Worm (Caenorhabditis elegans) whole organism, L1 larva: ENCODE data around the gene pes-23.
A peak's percentile ranks its signal among the peaks of the same experiment; 100 is the strongest.

Source experiments
- C34B4.2 ChIP-seq: sonication (generic microtip); optimal IDR thresholded peaks from 2 replicates; lab custom pipeline; 2017; ENCODE audit warnings: mild to moderate bottlenecking, missing genetic modification characterization, missing compliant biosample characterization
- F16B12.6 ChIP-seq: fragments of 150-350 bp; optimal IDR thresholded peaks from 2 replicates; lab custom pipeline; 2014; ENCODE audit warnings: missing biosample characterization, missing genetic modification characterization
- Y116A8C.19 ChIP-seq: sonication (generic microtip); optimal IDR thresholded peaks from 2 replicates; lab custom pipeline; 2016; ENCODE audit warnings: missing compliant biosample characterization, missing genetic modification characterization, borderline replicate concordance
- alr-1 ChIP-seq: fragments of 200-800 bp; sonication (Bioruptor generic); optimal IDR thresholded peaks from 2 replicates; lab custom pipeline; 2018; ENCODE audit warnings: borderline replicate concordance, mild to moderate bottlenecking, missing genetic modification characterization, missing compliant biosample characterization
- ama-1 ChIP-seq: fragments of 150-350 bp; optimal IDR thresholded peaks from 2 replicates; lab custom pipeline; 2014
- blmp-1 ChIP-seq: fragments of 150-350 bp; optimal IDR thresholded peaks from 2 replicates; lab custom pipeline; 2014; ENCODE audit warnings: missing biosample characterization, missing genetic modification characterization
- ceh-63 ChIP-seq: fragments of 200-800 bp; sonication (Bioruptor generic); optimal IDR thresholded peaks from 2 replicates; lab custom pipeline; 2018; ENCODE audit warnings: mild to moderate bottlenecking, missing genetic modification characterization, missing compliant biosample characterization
- ceh-82 ChIP-seq, 3 experiments: fragments of 150-350 bp in 1 of 3; sonication (generic microtip) in 2 of 3; optimal IDR thresholded peaks; 2 replicates each; lab custom pipeline; 2014 to 2017; ENCODE audit warnings: missing biosample characterization in 3 of 3, missing genetic modification characterization in 3 of 3
- ceh-88 ChIP-seq: fragments of 200-800 bp; sonication (Bioruptor generic); IDR thresholded peaks from 2 replicates; pipeline ENCODE4 v1.3.6; 2022; ENCODE audit warnings: missing genetic modification characterization, missing compliant biosample characterization
- ceh-90 ChIP-seq: sonication (generic microtip); optimal IDR thresholded peaks from 2 replicates; lab custom pipeline; 2016; ENCODE audit warnings: missing genetic modification characterization, missing compliant biosample characterization
- ces-1 ChIP-seq: fragments of 150-350 bp; optimal IDR thresholded peaks from 2 replicates; lab custom pipeline; 2014; ENCODE audit warnings: missing biosample characterization, missing genetic modification reagents, missing genetic modification characterization
- dpl-1 ChIP-seq, 3 experiments: fragments of 150-350 bp in 2 of 3; sonication (generic microtip) in 1 of 3; optimal IDR thresholded peaks; 2 replicates each; lab custom pipeline; 2014 to 2017; ENCODE audit warnings: missing biosample characterization in 3 of 3, missing genetic modification characterization in 3 of 3, missing genetic modification reagents in 3 of 3
- efl-1 ChIP-seq, 4 experiments: fragments of 150-350 bp; optimal IDR thresholded peaks in 3 of 4; peaks in 1 of 4; 1 replicate in 1 of 4; 2 replicates in 3 of 4; lab custom pipeline; 2014; ENCODE audit warnings: missing biosample characterization in 2 of 4, missing genetic modification characterization in 2 of 4, missing genetic modification reagents in 2 of 4
- efl-3 ChIP-seq: fragments of 200-800 bp; sonication (Bioruptor generic); optimal IDR thresholded peaks from 2 replicates; lab custom pipeline; 2018; ENCODE audit warnings: mild to moderate bottlenecking, missing genetic modification characterization, missing compliant biosample characterization
- egl-13 ChIP-seq: sonication (generic microtip); optimal IDR thresholded peaks from 2 replicates; lab custom pipeline; 2016; ENCODE audit warnings: missing genotype, missing genetic modification reagents, missing genetic modification characterization, missing compliant biosample characterization
- egl-27 ChIP-seq, 2 experiments: fragments of 150-350 bp in 1 of 2; sonication (generic microtip); optimal IDR thresholded peaks; 3 replicates each; lab custom pipeline; 2017 to 2018; ENCODE audit warnings: missing biosample characterization in 2 of 2, missing genetic modification characterization in 2 of 2, missing genetic modification reagents in 2 of 2
- elt-2 ChIP-seq: sonication (generic microtip); optimal IDR thresholded peaks from 2 replicates; lab custom pipeline; 2016; ENCODE audit warnings: missing genetic modification characterization, mild to moderate bottlenecking, inconsistent platforms, missing compliant biosample characterization, missing genetic modification reagents
- fkh-10 ChIP-seq: sonication (generic microtip); optimal IDR thresholded peaks from 2 replicates; lab custom pipeline; 2017; ENCODE audit warnings: missing biosample characterization, missing genetic modification reagents, missing genetic modification characterization
- fkh-8 ChIP-seq: sonication (generic microtip); optimal IDR thresholded peaks from 2 replicates; lab custom pipeline; 2016; ENCODE audit warnings: mild to moderate bottlenecking, missing genetic modification characterization, missing compliant biosample characterization
- fos-1 ChIP-seq: fragments of 150-350 bp; optimal IDR thresholded peaks from 2 replicates; lab custom pipeline; 2014; ENCODE audit warnings: missing biosample characterization, missing genetic modification characterization
- grh-1 ChIP-seq: fragments of 200-800 bp; sonication (Bioruptor generic); IDR thresholded peaks from 2 replicates; pipeline ENCODE4 v1.3.6; 2022; ENCODE audit warnings: missing genetic modification reagents, missing genetic modification characterization, missing compliant biosample characterization
- hlh-17 ChIP-seq: fragments of 200-800 bp; sonication (Bioruptor generic); optimal IDR thresholded peaks from 2 replicates; lab custom pipeline; 2018; ENCODE audit warnings: missing genetic modification characterization, mild to moderate bottlenecking, missing compliant biosample characterization, moderate library complexity, borderline replicate concordance
- hlh-4 ChIP-seq: sonication (generic microtip); optimal IDR thresholded peaks from 2 replicates; lab custom pipeline; 2016; ENCODE audit warnings: mild to moderate bottlenecking, missing genetic modification characterization, missing compliant biosample characterization
- hpl-2 ChIP-seq: fragments of 150-350 bp; optimal IDR thresholded peaks from 2 replicates; lab custom pipeline; 2014; ENCODE audit warnings: missing biosample characterization, missing genetic modification reagents, missing genetic modification characterization
- isw-1 ChIP-seq: fragments of 200-800 bp; sonication (Bioruptor generic); IDR thresholded peaks from 2 replicates; pipeline ENCODE4 v1.3.6; 2022; ENCODE audit warnings: missing genetic modification characterization, missing compliant biosample characterization
- lin-14 ChIP-seq: fragments of 200-800 bp; sonication (Bioruptor generic); optimal IDR thresholded peaks from 2 replicates; lab custom pipeline; 2018; ENCODE audit warnings: mild to moderate bottlenecking, missing genetic modification characterization, moderate library complexity, missing compliant biosample characterization
- lin-15B ChIP-seq: fragments of 150-350 bp; sonication (generic microtip); optimal IDR thresholded peaks from 3 replicates; lab custom pipeline; 2014; ENCODE audit warnings: missing biosample characterization, missing genetic modification characterization
- lin-35 ChIP-seq, 2 experiments: fragments of 150-350 bp; optimal IDR thresholded peaks; 2 replicates each; lab custom pipeline; 2014; ENCODE audit warnings: missing biosample characterization in 2 of 2, missing genetic modification characterization in 2 of 2, missing genetic modification reagents in 2 of 2
- lir-3 ChIP-seq: sonication (generic microtip); optimal IDR thresholded peaks from 2 replicates; lab custom pipeline; 2016; ENCODE audit warnings: mild to moderate bottlenecking, missing genetic modification characterization, moderate library complexity, missing compliant biosample characterization; ENCODE audit not compliant: poor library complexity
- mab-9 ChIP-seq: fragments of 200-800 bp; sonication (Bioruptor generic); IDR thresholded peaks from 2 replicates; pipeline ENCODE4 v1.3.6; 2022; ENCODE audit warnings: missing genetic modification reagents, missing genetic modification characterization, missing compliant biosample characterization
- mdl-1 ChIP-seq, 2 experiments: fragments of 150-350 bp; optimal IDR thresholded peaks; 2 replicates each; lab custom pipeline; 2014 to 2017; ENCODE audit warnings: missing biosample characterization in 2 of 2, missing genetic modification characterization in 2 of 2, inconsistent platforms in 1 of 2
- nhr-11 ChIP-seq: fragments of 150-350 bp; optimal IDR thresholded peaks from 2 replicates; lab custom pipeline; 2014; ENCODE audit warnings: missing biosample characterization, missing genetic modification characterization
- nhr-12 ChIP-seq: sonication (generic microtip); optimal IDR thresholded peaks from 2 replicates; lab custom pipeline; 2017; ENCODE audit warnings: missing biosample characterization, missing genetic modification characterization
- nhr-20 ChIP-seq: sonication (generic microtip); optimal IDR thresholded peaks from 2 replicates; lab custom pipeline; 2016; ENCODE audit warnings: mild to moderate bottlenecking, missing genetic modification characterization, missing compliant biosample characterization
- nhr-28 ChIP-seq: fragments of 150-350 bp; optimal IDR thresholded peaks from 2 replicates; lab custom pipeline; 2014; ENCODE audit warnings: missing biosample characterization, missing genetic modification characterization
- nhr-47 ChIP-seq: sonication (generic microtip); optimal IDR thresholded peaks from 2 replicates; lab custom pipeline; 2016; ENCODE audit warnings: mild to moderate bottlenecking, missing genetic modification characterization, moderate library complexity, missing compliant biosample characterization
- nhr-77 ChIP-seq: fragments of 150-350 bp; optimal IDR thresholded peaks from 2 replicates; lab custom pipeline; 2014; ENCODE audit warnings: missing biosample characterization, missing genetic modification characterization
- nhr-85 ChIP-seq: sonication (generic microtip); peaks from one replicate; lab custom pipeline; 2016; ENCODE audit warnings: missing genetic modification characterization, inconsistent platforms, missing compliant biosample characterization
- pax-3 ChIP-seq: fragments of 200-800 bp; sonication (Bioruptor generic); optimal IDR thresholded peaks from 2 replicates; lab custom pipeline; 2018; ENCODE audit warnings: mild to moderate bottlenecking, missing genetic modification characterization, moderate library complexity, missing compliant biosample characterization
- pqm-1 ChIP-seq: sonication (generic microtip); optimal IDR thresholded peaks from 3 replicates; lab custom pipeline; 2017; ENCODE audit warnings: missing biosample characterization, missing genetic modification characterization
- rnt-1 ChIP-seq: sonication (generic microtip); optimal IDR thresholded peaks from 2 replicates; lab custom pipeline; 2016; ENCODE audit warnings: mild to moderate bottlenecking, missing genetic modification characterization, moderate library complexity, missing compliant biosample characterization
- skn-1 ChIP-seq: fragments of 150-350 bp; optimal IDR thresholded peaks from 2 replicates; lab custom pipeline; 2014; ENCODE audit warnings: missing biosample characterization, missing genetic modification characterization
- sox-4 ChIP-seq: sonication (generic microtip); optimal IDR thresholded peaks from 2 replicates; lab custom pipeline; 2016; ENCODE audit warnings: missing genetic modification characterization, missing compliant biosample characterization
- sptf-1 ChIP-seq: fragments of 150-350 bp; optimal IDR thresholded peaks from 2 replicates; lab custom pipeline; 2014; ENCODE audit warnings: missing biosample characterization, missing genetic modification characterization
- sup-37 ChIP-seq: fragments of 200-800 bp; sonication (Bioruptor generic); optimal IDR thresholded peaks from 2 replicates; lab custom pipeline; 2018; ENCODE audit warnings: mild to moderate bottlenecking, missing genetic modification characterization, missing compliant biosample characterization
- swsn-7 ChIP-seq: sonication (generic microtip); optimal IDR thresholded peaks from 2 replicates; lab custom pipeline; 2016; ENCODE audit warnings: missing genetic modification characterization, missing compliant biosample characterization
- unc-30 ChIP-seq: sonication (generic microtip); optimal IDR thresholded peaks from 2 replicates; lab custom pipeline; 2017; ENCODE audit warnings: missing biosample characterization, missing genetic modification characterization
- unc-62 ChIP-seq: fragments of 150-350 bp; optimal IDR thresholded peaks from 2 replicates; lab custom pipeline; 2014; ENCODE audit warnings: missing biosample characterization, missing genetic modification reagents, missing genetic modification characterization
- unc-86 ChIP-seq: sonication (generic microtip); optimal IDR thresholded peaks from 2 replicates; lab custom pipeline; 2016; ENCODE audit warnings: missing genetic modification characterization, missing compliant biosample characterization
- unc-98 ChIP-seq: fragments of 200-800 bp; sonication (Bioruptor generic); IDR thresholded peaks from 2 replicates; pipeline ENCODE4 v1.3.6; 2022; ENCODE audit warnings: missing genetic modification characterization, missing compliant biosample characterization
- zag-1 ChIP-seq: fragments of 150-350 bp; optimal IDR thresholded peaks from 2 replicates; lab custom pipeline; 2014; ENCODE audit warnings: missing biosample characterization, missing genetic modification characterization
- ztf-11 ChIP-seq, 2 experiments: sonication (generic microtip); optimal IDR thresholded peaks; 2 replicates each; lab custom pipeline; 2016 to 2017; ENCODE audit warnings: missing genetic modification characterization in 2 of 2, missing biosample characterization in 1 of 2, missing compliant biosample characterization in 1 of 2
- ztf-4 ChIP-seq: fragments of 150-350 bp; optimal IDR thresholded peaks from 2 replicates; lab custom pipeline; 2014; ENCODE audit warnings: missing biosample characterization, missing genetic modification characterization

pes-23 gene

ce11 chrX:6867707-6868106 is 33.5 kb upstream of the pes-23 start (continued):
- TF ChIP-seq rnt-1 (tag; lab: Kevin White, UChicago) (peak; percentile 78), C34B4.2 (tag; lab: Kevin White, UChicago) (no peak), hpl-2 (GFP tag; lab: Kevin White, UChicago) (no peak), nhr-11 (tag; lab: Kevin White, UChicago) (no peak), skn-1 (tag; lab: Kevin White, UChicago) (no peak), nhr-20 (tag; lab: Kevin White, UChicago) (peak; percentile 51), ztf-4 (tag; lab: Kevin White, UChicago) (no peak), nhr-47 (tag; lab: Kevin White, UChicago) (peak; percentile 47), sox-4 (tag; lab: Kevin White, UChicago) (no peak), unc-30 (tag; lab: Kevin White, UChicago) (no peak), pqm-1 (tag; lab: Kevin White, UChicago) (no peak), isw-1 (GFP tag; lab: Robert Waterston, UW) (no peak), ceh-63 (GFP tag; lab: Kevin White, UChicago) (no peak), ceh-88 (GFP tag; lab: Robert Waterston, UW) (0 out of 2 replicates have a peak, but pooled peaks have one; percentile 33), fkh-8 (tag; lab: Kevin White, UChicago) (no peak), egl-13 (no peak), egl-27 (tag; optimal IDR thresholded peaks at IDR 0.05; lab: Kevin White, UChicago) (no peak), zag-1 (tag; lab: Kevin White, UChicago) (no peak), sup-37 (GFP tag; lab: Kevin White, UChicago) (no peak), ceh-82 (tag; optimal IDR thresholded peaks at IDR 0.05; lab: Kevin White, UChicago) (peak in 1 of 3 experiments; percentile 15), hlh-4 (tag; lab: Kevin White, UChicago) (no peak), blmp-1 (tag; lab: Kevin White, UChicago) (no peak), fos-1 (no peak), nhr-85 (peak; percentile 83), lir-3 (tag; lab: Kevin White, UChicago) (peak; percentile 35), swsn-7 (tag; lab: Kevin White, UChicago) (peak; percentile 31), mdl-1 (tag; optimal IDR thresholded peaks at IDR 0.05; lab: Kevin White, UChicago) (peak in 1 of 2 experiments; percentile 13), unc-86 (no peak), ceh-90 (tag; lab: Kevin White, UChicago) (no peak), Y116A8C.19 (tag; lab: Kevin White, UChicago) (no peak), grh-1 (GFP tag; lab: Robert Waterston, UW) (peak; percentile 54; the same call in 1 of the 2 replicates), ztf-11 (tag; optimal IDR thresholded peaks at IDR 0.05; lab: Kevin White, UChicago) (peak in 1 of 2 experiments; percentile 8), efl-1 (optimal IDR thresholded peaks at IDR 0.05; lab: Kevin White, UChicago) (peak in 1 of 2 experiments; percentile 14), efl-1 (GFP tag; optimal IDR thresholded peaks at IDR 0.05 in 1 of 2; lab: Kevin White, UChicago) (no peak), sptf-1 (tag; lab: Kevin White, UChicago) (no peak), alr-1 (tag; lab: Kevin White, UChicago) (no peak), lin-35 (GFP tag; optimal IDR thresholded peaks at IDR 0.05; lab: Kevin White, UChicago) (no peak), nhr-77 (tag; lab: Kevin White, UChicago) (peak; percentile 7), dpl-1 (GFP tag; optimal IDR thresholded peaks at IDR 0.05; lab: Kevin White, UChicago) (peak in 1 of 3 experiments; percentile 11), ama-1 (no peak), nhr-28 (no peak), pax-3 (tag; lab: Kevin White, UChicago) (no peak), lin-15B (tag; lab: Kevin White, UChicago) (no peak), F16B12.6 (tag; lab: Kevin White, UChicago) (no peak), unc-98 (no peak), efl-3 (GFP tag; lab: Kevin White, UChicago) (no peak), ces-1 (GFP tag; lab: Kevin White, UChicago) (no peak), elt-2 (tag; lab: Kevin White, UChicago) (peak; percentile 49), hlh-17 (no peak), fkh-10 (GFP tag; lab: Kevin White, UChicago) (no peak), unc-62 (GFP tag; lab: Kevin White, UChicago) (no peak), nhr-12 (tag; lab: Kevin White, UChicago) (no peak), mab-9 (GFP tag; lab: Robert Waterston, UW) (no peak), lin-14 (GFP tag; lab: Kevin White, UChicago) (peak; percentile 50)
